Worm (Caenorhabditis elegans): ENCODE data around the gene W06A7.2.

W06A7.2 gene

ce11 chrV:14848510-14849206 is 27.0 kb downstream of the W06A7.2 start:
- peak; percentile 11 for TF ChIP-seq pqm-1 (tag; optimal IDR thresholded peaks at IDR 0.05)
- TF ChIP-seq ztf-4 (tag; optimal IDR thresholded peaks at IDR 0.05) = no peak
- TF ChIP-seq eor-1 (tag; optimal IDR thresholded peaks at IDR 0.05) = no peak
- TF ChIP-seq elt-2 (tag; optimal IDR thresholded peaks at IDR 0.05) = peak; percentile 76
- TF ChIP-seq pha-4 (tag; optimal IDR thresholded peaks at IDR 0.05) = peak; percentile 66
- peak; percentile 73 for TF ChIP-seq mdl-1 (tag; optimal IDR thresholded peaks at IDR 0.05)
- TF ChIP-seq nhr-25 (tag; optimal IDR thresholded peaks at IDR 0.05) = peak; percentile 64
- peak; percentile 80 for TF ChIP-seq ama-1 (optimal IDR thresholded peaks at IDR 0.05)
- no peak for TF ChIP-seq R02D3.7 (tag; optimal IDR thresholded peaks at IDR 0.05)
- peak; percentile 10 for TF ChIP-seq skn-1 (tag; optimal IDR thresholded peaks at IDR 0.05)
- TF ChIP-seq nhr-23 (tag; optimal IDR thresholded peaks at IDR 0.05) = peak; percentile 51
- TF ChIP-seq nhr-237 (tag; optimal IDR thresholded peaks at IDR 0.05) = no peak
- peak; percentile 1 for TF ChIP-seq ceh-28 (tag; optimal IDR thresholded peaks at IDR 0.05)
- no peak for TF ChIP-seq nhr-76 (tag; optimal IDR thresholded peaks at IDR 0.05)
- peak; percentile 28 for TF ChIP-seq lin-39 (tag; optimal IDR thresholded peaks at IDR 0.05)
- peak; percentile 61 for TF ChIP-seq nfya-1 (tag; optimal IDR thresholded peaks at IDR 0.05; ENCODE audit: insufficient read depth)
- peak; percentile 24 for TF ChIP-seq hmg-11 (tag; optimal IDR thresholded peaks at IDR 0.05)
- TF ChIP-seq jun-1 (tag; optimal IDR thresholded peaks at IDR 0.05) = peak; percentile 7
- no peak for TF ChIP-seq ceh-9 (tag; optimal IDR thresholded peaks at IDR 0.05)
- no peak for TF ChIP-seq nhr-11 (tag; optimal IDR thresholded peaks at IDR 0.05)
- TF ChIP-seq unc-62 (GFP tag; optimal IDR thresholded peaks at IDR 0.05) = peak; percentile 2
- TF ChIP-seq fkh-2 (tag; optimal IDR thresholded peaks at IDR 0.05) = no peak
- TF ChIP-seq ceh-82 (tag; optimal IDR thresholded peaks at IDR 0.05) = no peak
- TF ChIP-seq elt-1 (tag; optimal IDR thresholded peaks at IDR 0.05) = no peak
- no peak for TF ChIP-seq nhr-67 (tag; optimal IDR thresholded peaks at IDR 0.05)

- TF ChIP-seq nhr-77 (tag; optimal IDR thresholded peaks at IDR 0.05) (no peak), ceh-9 (tag; optimal IDR thresholded peaks at IDR 0.05) (no peak), fkh-2 (tag; optimal IDR thresholded peaks at IDR 0.05) (no peak), nhr-11 (tag; optimal IDR thresholded peaks at IDR 0.05) (no peak), lin-15B (tag; optimal IDR thresholded peaks at IDR 0.05) (peak; percentile 5), pqm-1 (tag; optimal IDR thresholded peaks at IDR 0.05) (peak; percentile 63), elt-3 (tag; optimal IDR thresholded peaks at IDR 0.05) (peak in 2 of 3 experiments; percentile 67 to 83), fos-1 (tag; optimal IDR thresholded peaks at IDR 0.05) (no peak), ama-1 (optimal IDR thresholded peaks at IDR 0.05) (peak; percentile 53), nhr-23 (tag; optimal IDR thresholded peaks at IDR 0.05) (peak; percentile 85), ceh-28 (tag; optimal IDR thresholded peaks at IDR 0.05) (no peak), nhr-67 (tag; optimal IDR thresholded peaks at IDR 0.05) (no peak), nhr-28 (tag; optimal IDR thresholded peaks at IDR 0.05) (no peak), tbx-2 (tag; optimal IDR thresholded peaks at IDR 0.05) (peak; percentile 9), ztf-11 (tag; optimal IDR thresholded peaks at IDR 0.05) (no peak), R02D3.7 (tag; optimal IDR thresholded peaks at IDR 0.05) (no peak), zag-1 (tag; optimal IDR thresholded peaks at IDR 0.05) (no peak), hmg-11 (tag; optimal IDR thresholded peaks at IDR 0.05) (peak; percentile 54), elt-1 (tag; optimal IDR thresholded peaks at IDR 0.05) (no peak), fkh-10 (GFP tag; optimal IDR thresholded peaks at IDR 0.05) (no peak), nhr-76 (tag; optimal IDR thresholded peaks at IDR 0.05) (no peak), egl-5 (tag; optimal IDR thresholded peaks at IDR 0.05) (no peak), ztf-4 (tag; optimal IDR thresholded peaks at IDR 0.05) (no peak), aly-2 (tag; optimal IDR thresholded peaks at IDR 0.05) (no peak), snpc-4 (tag; optimal IDR thresholded peaks at IDR 0.05) (peak; percentile 70), eor-1 (tag; optimal IDR thresholded peaks at IDR 0.05) (no peak), jun-1 (tag; optimal IDR thresholded peaks at IDR 0.05) (peak; percentile 25), sea-2 (GFP tag; optimal IDR thresholded peaks at IDR 0.05) (no peak), mdl-1 (tag; optimal IDR thresholded peaks at IDR 0.05) (peak; percentile 43), lsy-12 (tag; optimal IDR thresholded peaks at IDR 0.05) (peak; percentile 51), skn-1 (tag; optimal IDR thresholded peaks at IDR 0.05) (no peak), unc-39 (tag; optimal IDR thresholded peaks at IDR 0.05) (no peak), nhr-237 (tag; optimal IDR thresholded peaks at IDR 0.05) (no peak), daf-12 (tag; optimal IDR thresholded peaks at IDR 0.05) (no peak), nhr-43 (tag; optimal IDR thresholded peaks at IDR 0.05; ENCODE audit: poor library complexity, severe bottlenecking) (peak; percentile 88), egl-27 (tag; optimal IDR thresholded peaks at IDR 0.05) (no peak), mml-1 (tag; optimal IDR thresholded peaks at IDR 0.05) (no peak), nfya-1 (tag; optimal IDR thresholded peaks at IDR 0.05; ENCODE audit: insufficient read depth) (peak; percentile 59), ceh-16 (tag; optimal IDR thresholded peaks at IDR 0.05) (no peak), nhr-25 (tag; optimal IDR thresholded peaks at IDR 0.05) (peak; percentile 70), ZK546.5 (tag; optimal IDR thresholded peaks at IDR 0.05) (no peak), ceh-82 (tag; optimal IDR thresholded peaks at IDR 0.05) (no peak), unc-62 (GFP tag; optimal IDR thresholded peaks at IDR 0.05) (no peak), pha-4 (tag; optimal IDR thresholded peaks at IDR 0.05) (peak; percentile 81), nhr-12 (tag; optimal IDR thresholded peaks at IDR 0.05) (no peak), elt-2 (tag; optimal IDR thresholded peaks at IDR 0.05) (peak; percentile 78), lin-39 (tag; optimal IDR thresholded peaks at IDR 0.05) (peak; percentile 54)
Measured at ce11 chrV:14849628-14850027, 28.0 kb downstream of the W06A7.2 start.

All from whole organism, L3 larva.